Worm (Caenorhabditis elegans): Measurements from ENCODE around the gene syp-2.

The syp-2 gene

DNA sequence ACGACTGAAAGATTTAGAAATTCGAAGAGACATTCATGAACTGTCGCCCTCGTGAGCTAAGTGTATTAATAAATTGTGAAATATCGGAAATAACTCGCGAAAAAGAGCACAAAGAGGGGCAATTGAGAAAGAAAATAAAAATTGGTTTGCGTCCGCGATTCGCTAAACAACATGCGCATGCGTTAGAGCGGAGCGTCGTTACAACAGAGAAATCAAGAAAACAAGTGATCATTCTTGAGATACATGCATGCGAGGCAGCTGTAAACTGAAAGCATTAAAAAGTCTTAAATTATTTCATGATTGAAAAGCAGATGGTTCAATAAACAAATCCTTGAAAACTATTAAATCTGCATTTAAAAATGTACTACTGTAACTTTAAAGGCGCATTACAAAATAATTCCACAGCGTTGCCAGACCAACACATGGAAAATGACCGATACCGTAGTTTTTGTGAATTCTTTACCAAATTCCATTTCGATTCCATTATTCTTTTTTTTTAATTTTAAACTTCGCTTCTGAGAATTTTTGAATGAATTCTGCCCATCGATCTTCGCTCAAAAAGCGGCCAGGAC lies at the start of gene syp-2, which contains the start of gene cox-16:
Gene syp-2, plus strand, starts transcription at position 248 of the 572 bp plus-strand sequence.
Gene cox-16, minus strand, starts transcription at position 4 of the 572 bp plus-strand sequence.
- TF ChIP-seq arid-1 (GFP tag; conservative IDR thresholded peaks at IDR 0.05) (no peak), skn-1 (tag; optimal IDR thresholded peaks at IDR 0.05) (no peak), ceh-32 (tag; optimal IDR thresholded peaks at IDR 0.05; ENCODE audit: poor library complexity) (no peak), nhr-41 (GFP tag; IDR thresholded peaks at IDR 0.05) (no peak), daf-19 (GFP tag; conservative IDR thresholded peaks at IDR 0.05) (no peak), ceh-28 (tag; optimal IDR thresholded peaks at IDR 0.05) (no peak), unc-130 (GFP tag; optimal IDR thresholded peaks at IDR 0.05) (peak; percentile 26), lsy-2 (tag; optimal IDR thresholded peaks at IDR 0.05) (no peak), F37D6.2 (tag; optimal IDR thresholded peaks at IDR 0.05) (no peak), zip-2 (tag; optimal IDR thresholded peaks at IDR 0.05) (no peak), cey-2 (tag; optimal IDR thresholded peaks at IDR 0.05; ENCODE audit: borderline replicate concordance, insufficient read depth) (no peak), Y105C5A.15 (GFP tag; IDR thresholded peaks at IDR 0.05) (no peak), lin-15B (tag; optimal IDR thresholded peaks at IDR 0.05) (no peak), T26A8.4 (GFP tag; IDR thresholded peaks at IDR 0.05) (no peak), D1046.2 (GFP tag; IDR thresholded peaks at IDR 0.05) (no peak), hlh-30 (tag; optimal IDR thresholded peaks at IDR 0.05; ENCODE audit: insufficient read depth) (peak; percentile 18), Y48G9A.11 (GFP tag; IDR thresholded peaks at IDR 0.05) (peak; percentile 97), lin-29 (GFP tag; IDR thresholded peaks at IDR 0.05) (no peak), ceh-20 (GFP tag; IDR thresholded peaks at IDR 0.05) (no peak), duxl-1 (tag; optimal IDR thresholded peaks at IDR 0.05; ENCODE audit: poor library complexity) (no peak), gei-8 (GFP tag; optimal IDR thresholded peaks at IDR 0.05) (no peak), nhr-102 (tag; optimal IDR thresholded peaks at IDR 0.05) (no peak), T20F7.1 (GFP tag; optimal IDR thresholded peaks at IDR 0.05) (peak; percentile 96), F49E8.2 (tag; optimal IDR thresholded peaks at IDR 0.05; ENCODE audit: borderline replicate concordance) (no peak), ceh-82 (tag; optimal IDR thresholded peaks at IDR 0.05) (no peak), unc-62 (GFP tag; optimal IDR thresholded peaks at IDR 0.05 in 1 of 2) (no peak), unc-62 (tag; optimal IDR thresholded peaks at IDR 0.05) (no peak), mes-2 (tag; optimal IDR thresholded peaks at IDR 0.05; ENCODE audit: poor library complexity, severe bottlenecking) (peak; percentile 8), lir-3 (tag; optimal IDR thresholded peaks at IDR 0.05) (no peak), dmd-8 (GFP tag; IDR thresholded peaks at IDR 0.05) (no peak), Y75B8A.6 (GFP tag; IDR thresholded peaks at IDR 0.05) (no peak), saeg-2 (GFP tag; IDR thresholded peaks at IDR 0.05) (no peak), hmg-1.1 (GFP tag; IDR thresholded peaks at IDR 0.05) (0 out of 2 replicates have a peak, but pooled peaks have one; percentile 32), php-3 (GFP tag; IDR thresholded peaks at IDR 0.05) (no peak), madf-5 (GFP tag; IDR thresholded peaks at IDR 0.05) (no peak), snpc-1.2 (GFP tag; IDR thresholded peaks at IDR 0.05) (0 out of 2 replicates have a peak, but pooled peaks have one; percentile 36), mdl-1 (tag; optimal IDR thresholded peaks at IDR 0.05) (no peak), dmd-9 (GFP tag; IDR thresholded peaks at IDR 0.05) (no peak)

DNA sequence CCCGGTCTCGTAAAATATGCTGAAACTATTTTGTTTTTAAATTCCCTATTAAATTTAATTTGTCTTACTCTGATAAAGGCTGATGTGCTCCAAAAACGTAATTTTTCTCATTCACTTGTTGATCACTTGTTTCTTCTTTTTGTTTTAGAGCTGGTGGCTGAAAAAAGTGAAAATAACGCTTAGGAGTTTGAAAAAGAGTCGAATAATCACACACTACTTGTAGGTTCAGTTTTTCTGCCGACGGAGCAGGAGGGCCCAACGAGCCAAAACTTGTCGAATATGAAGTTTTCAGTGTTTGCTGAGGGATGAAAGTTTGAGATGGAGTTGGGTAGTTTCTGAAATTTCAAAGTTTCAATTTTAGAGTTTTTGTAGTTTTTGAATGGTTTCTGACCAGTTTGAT lies 49.1 kb upstream of the syp-2 start:
- TF ChIP-seq ceh-32 (tag; optimal IDR thresholded peaks at IDR 0.05; ENCODE audit: poor library complexity) (no peak), lin-1 (GFP tag; IDR thresholded peaks at IDR 0.05) (no peak), aha-1 (tag) (peak; percentile 92)
